Worm (Caenorhabditis elegans): ENCODE results near the gene F57A10.2.

DNA sequence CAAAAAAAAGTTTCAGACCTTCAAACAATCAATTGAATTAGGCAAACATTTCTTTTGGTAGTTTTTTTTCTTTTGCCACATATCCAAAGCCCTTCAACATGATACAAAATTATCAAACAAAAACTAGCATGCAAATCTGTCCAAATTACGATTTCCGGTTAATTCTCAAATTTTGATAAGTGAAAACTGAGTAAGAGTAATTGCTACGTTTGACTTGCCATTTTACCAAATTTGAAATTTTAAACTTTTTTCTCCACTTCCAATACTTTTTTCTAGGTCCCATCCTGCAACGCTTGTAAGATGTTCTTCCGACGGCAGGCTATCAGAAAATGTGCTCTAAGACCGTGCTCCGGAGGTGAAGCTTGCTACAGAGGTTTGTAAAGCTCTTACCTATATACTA is 29.7 kb downstream of the F57A10.2 start, which contains the start of gene nhr-223:
- TF ChIP-seq him-1 (tag; optimal IDR thresholded peaks at IDR 0.05) (no peak), W03F9.2 (tag; optimal IDR thresholded peaks at IDR 0.05) (no peak)
